Worm (Caenorhabditis elegans): ENCODE results near the gene kcc-1.

Gene kcc-1

DNA sequence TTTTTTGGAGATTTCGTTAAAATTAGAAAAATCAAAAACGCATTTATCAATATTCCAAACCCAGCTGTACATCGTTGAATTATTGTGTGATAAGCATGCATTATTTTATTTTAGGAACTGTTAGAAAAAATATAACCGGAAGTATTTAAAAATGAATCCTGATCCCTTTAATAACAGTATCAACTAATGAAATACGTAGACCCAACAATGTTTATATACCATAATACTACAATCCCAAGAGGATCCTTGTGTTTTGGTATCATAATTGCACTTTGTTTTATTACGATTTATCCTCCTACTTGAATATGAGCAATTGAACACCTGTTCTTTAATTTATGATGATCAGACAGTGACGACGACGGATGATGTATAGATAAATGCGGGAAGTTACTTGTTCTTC, 19.3 kb upstream of the kcc-1 start, which contains the start of gene str-249 (continued):
- TF ChIP-seq mec-3 (tag; optimal IDR thresholded peaks at IDR 0.05; ENCODE audit: borderline replicate concordance), result no peak
- no peak for TF ChIP-seq unc-3 (GFP tag; conservative IDR thresholded peaks at IDR 0.05)
- TF ChIP-seq unc-3 (tag; optimal IDR thresholded peaks at IDR 0.05), result no peak

DNA sequence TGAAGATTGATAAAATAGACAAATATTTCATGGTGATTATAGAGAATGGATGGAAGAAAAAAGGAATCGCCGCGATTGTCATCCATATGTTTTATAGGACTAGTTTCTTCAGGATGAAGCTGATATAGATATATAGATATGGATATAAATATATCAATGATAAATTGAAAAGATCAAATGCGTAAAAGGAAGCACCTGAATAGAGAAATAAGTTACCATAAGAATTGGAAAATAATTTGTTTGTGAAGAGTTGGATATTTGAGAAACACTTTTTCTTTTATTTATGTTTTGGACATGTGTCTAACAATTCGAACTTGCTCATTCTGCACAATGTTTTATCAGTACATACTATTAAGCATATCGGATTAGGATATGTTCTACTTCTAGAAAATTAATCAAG, 18.0 kb upstream of the kcc-1 start, which contains the start of gene C42D4.13:
C42D4.13 (minus strand) TSS at position 101 of the 400 bp plus-strand sequence.
- TF ChIP-seq tbx-2 (tag; optimal IDR thresholded peaks at IDR 0.05) (no peak), C38D4.7 (GFP tag; optimal IDR thresholded peaks at IDR 0.05) (no peak), gmeb-2 (tag; optimal IDR thresholded peaks at IDR 0.05) (no peak), che-1 (tag; optimal IDR thresholded peaks at IDR 0.05) (no peak), unc-55 (GFP tag; optimal IDR thresholded peaks at IDR 0.05) (no peak), F13H6.1 (tag; optimal IDR thresholded peaks at IDR 0.05) (no peak), pat-9 (tag; optimal IDR thresholded peaks at IDR 0.05) (no peak), pag-3 (tag; optimal IDR thresholded peaks at IDR 0.05; ENCODE audit: borderline replicate concordance) (no peak), C08G9.2 (tag; optimal IDR thresholded peaks at IDR 0.05) (no peak), hlh-15 (tag; optimal IDR thresholded peaks at IDR 0.05) (no peak), odd-2 (tag; optimal IDR thresholded peaks at IDR 0.05) (no peak), elt-2 (tag; optimal IDR thresholded peaks at IDR 0.05) (no peak), eyg-1 (tag; optimal IDR thresholded peaks at IDR 0.05) (no peak), ztf-16 (tag; optimal IDR thresholded peaks at IDR 0.05) (no peak), K02D7.2 (tag; optimal IDR thresholded peaks at IDR 0.05) (no peak), ceh-19 (GFP tag; optimal IDR thresholded peaks at IDR 0.05) (no peak)

DNA sequence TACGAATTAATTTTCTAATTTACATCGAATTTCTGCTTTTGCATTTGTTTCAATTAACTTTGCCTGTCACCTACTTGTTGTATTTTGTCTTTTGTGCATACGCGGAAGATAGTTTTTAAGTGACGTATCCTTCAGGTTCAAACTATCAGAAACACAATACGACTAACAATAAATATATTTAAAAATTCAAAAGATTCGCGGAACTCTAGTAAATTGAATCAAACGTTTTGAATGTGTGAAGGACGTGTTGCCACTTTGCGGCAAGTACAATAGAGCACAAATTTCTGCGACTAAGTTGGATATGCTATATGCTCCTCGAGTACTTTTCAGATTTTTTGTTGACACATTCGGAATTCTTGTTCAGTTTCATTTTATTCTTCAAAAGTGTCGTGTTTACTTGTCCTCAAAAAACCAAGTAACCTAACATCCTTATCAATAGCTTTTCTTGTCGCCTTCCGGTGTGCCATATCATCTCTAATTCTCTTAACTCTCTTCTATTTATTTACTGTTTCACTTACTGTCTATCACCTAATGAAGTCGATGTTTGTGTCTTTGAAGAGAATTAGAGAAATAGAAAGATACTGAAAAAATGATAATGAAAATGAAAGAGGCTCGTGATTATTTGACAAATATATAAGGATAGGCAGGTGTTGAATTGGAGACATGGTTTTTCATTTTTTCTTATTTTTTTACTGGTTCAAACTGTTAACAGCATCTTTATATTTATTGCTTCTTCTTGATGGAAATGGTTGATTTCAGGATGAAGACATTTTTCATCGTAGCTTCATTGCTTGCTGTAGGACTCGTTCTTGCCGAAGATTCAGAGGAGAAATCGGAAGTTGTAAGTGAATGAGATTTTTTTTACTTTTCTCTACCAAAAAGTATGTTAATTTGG, 17.3 kb upstream of the kcc-1 start, which contains the start of gene srlf-7:
srlf-7 (plus strand) TSS at position 760 of the 895 bp plus-strand sequence.
- no peak for TF ChIP-seq sdc-2 (tag; optimal IDR thresholded peaks at IDR 0.05)
- peak; percentile 88 for TF ChIP-seq elt-2 (tag; optimal IDR thresholded peaks at IDR 0.05)
- TF ChIP-seq ttx-3 (tag; optimal IDR thresholded peaks at IDR 0.05), result no peak
- no peak for TF ChIP-seq fax-1 (tag; optimal IDR thresholded peaks at IDR 0.05)
- TF ChIP-seq mec-3 (tag; optimal IDR thresholded peaks at IDR 0.05; ENCODE audit: borderline replicate concordance), result no peak
- TF ChIP-seq pros-1 (tag; optimal IDR thresholded peaks at IDR 0.05), result no peak
- TF ChIP-seq hlh-15 (tag; optimal IDR thresholded peaks at IDR 0.05), result no peak
- no peak for TF ChIP-seq pha-4 (tag; optimal IDR thresholded peaks at IDR 0.05)
- peak; percentile 44 for TF ChIP-seq unc-42 (tag; optimal IDR thresholded peaks at IDR 0.05)
- no peak for TF ChIP-seq dve-1 (tag; optimal IDR thresholded peaks at IDR 0.05)
- TF ChIP-seq pat-9 (tag; optimal IDR thresholded peaks at IDR 0.05), result no peak
- TF ChIP-seq ztf-16 (tag; optimal IDR thresholded peaks at IDR 0.05), result no peak
- no peak for TF ChIP-seq hlh-13 (GFP tag; optimal IDR thresholded peaks at IDR 0.05)
- no peak for TF ChIP-seq elt-4 (tag; optimal IDR thresholded peaks at IDR 0.05)
- TF ChIP-seq tbx-7 (tag; optimal IDR thresholded peaks at IDR 0.05), result no peak
- TF ChIP-seq ets-4 (tag; optimal IDR thresholded peaks at IDR 0.05), result no peak
- TF ChIP-seq pqm-1 (tag; optimal IDR thresholded peaks at IDR 0.05), result peak; percentile 27
- no peak for TF ChIP-seq pha-2 (tag; optimal IDR thresholded peaks at IDR 0.05)
- TF ChIP-seq eyg-1 (tag; optimal IDR thresholded peaks at IDR 0.05), result no peak
- TF ChIP-seq sox-4 (tag; optimal IDR thresholded peaks at IDR 0.05), result no peak

DNA sequence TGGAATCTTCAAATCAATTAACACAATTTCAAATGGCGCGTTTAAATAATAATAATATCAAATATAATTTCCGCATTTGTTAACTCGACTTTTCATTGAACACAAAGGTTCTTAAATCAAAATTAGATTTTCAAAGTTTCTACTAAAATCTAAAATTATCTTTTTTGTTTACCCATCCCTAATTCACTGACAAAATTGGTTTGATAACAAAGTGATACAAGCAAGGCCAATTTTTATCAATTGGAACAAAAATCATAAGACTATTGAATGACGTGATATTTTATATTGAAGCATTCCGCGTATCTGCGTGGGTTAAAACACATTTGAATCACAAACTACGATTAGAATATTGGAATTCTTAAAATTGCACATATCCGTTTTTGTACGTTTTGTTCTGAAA, 15.7 kb upstream of the kcc-1 start:
- TF ChIP-seq ceh-34 (tag; optimal IDR thresholded peaks at IDR 0.05) (no peak), elt-2 (tag; optimal IDR thresholded peaks at IDR 0.05) (peak; percentile 49)

All from whole organism, late embryonic.